Worm (Caenorhabditis elegans): ENCODE data around the gene spig-6.

- no peak for TF ChIP-seq C08G9.2 (tag; optimal IDR thresholded peaks at IDR 0.05)
- no peak for TF ChIP-seq hlh-8 (tag; optimal IDR thresholded peaks at IDR 0.05)
- no peak for TF ChIP-seq ceh-22 (tag; optimal IDR thresholded peaks at IDR 0.05)
- TF ChIP-seq pax-1 (tag; optimal IDR thresholded peaks at IDR 0.05): no peak
- no peak for TF ChIP-seq fkh-6 (tag; optimal IDR thresholded peaks at IDR 0.05)
- no peak for TF ChIP-seq lin-11 (tag; optimal IDR thresholded peaks at IDR 0.05)
- TF ChIP-seq pag-3 (tag; optimal IDR thresholded peaks at IDR 0.05; ENCODE audit: borderline replicate concordance): no peak
- no peak for TF ChIP-seq ceh-45 (GFP tag; IDR thresholded peaks at IDR 0.05)
- no peak for TF ChIP-seq ama-1 (optimal IDR thresholded peaks at IDR 0.05)
- TF ChIP-seq unc-86 (tag; optimal IDR thresholded peaks at IDR 0.05): no peak
Observed at ce11 chrV:16505828-16506227, 24.4 kb downstream of the spig-6 start, which contains the start of gene nhr-54.

All from whole organism, late embryonic.